Worm (Caenorhabditis elegans) whole organism, young adult: ENCODE results near the gene nhx-3.
A peak's percentile ranks its signal among the peaks of the same experiment; 100 is the strongest.

Experiments used
- B0261.1 ChIP-seq: sonication (generic microtip); optimal IDR thresholded peaks from 2 replicates; lab custom pipeline; 2016; ENCODE audit warnings: mild to moderate bottlenecking, missing genetic modification characterization, moderate library complexity, missing compliant biosample characterization
- F10E7.11 ChIP-seq: sonication (generic microtip); optimal IDR thresholded peaks from 2 replicates; lab custom pipeline; 2017; ENCODE audit warnings: mild to moderate bottlenecking, missing genetic modification characterization, moderate library complexity, missing compliant biosample characterization
- F23B12.7 ChIP-seq: sonication (generic microtip); optimal IDR thresholded peaks from 2 replicates; lab custom pipeline; 2017; ENCODE audit warnings: missing genetic modification characterization, mild to moderate bottlenecking, missing compliant biosample characterization, antibody characterized with exemption, moderate library complexity; ENCODE audit not compliant: insufficient read depth
- F37B4.10 ChIP-seq: fragments of 200-800 bp; sonication (Bioruptor generic); IDR thresholded peaks from 2 replicates; pipeline ENCODE4 v1.3.6; 2022; ENCODE audit warnings: missing genetic modification characterization, missing compliant biosample characterization
- F49E8.2 ChIP-seq: sonication (generic microtip); optimal IDR thresholded peaks from 3 replicates; lab custom pipeline; 2017; ENCODE audit warnings: missing genetic modification characterization, mild to moderate bottlenecking, missing compliant biosample characterization, antibody characterized with exemption, moderate library complexity; ENCODE audit not compliant: insufficient read depth
- F52B5.7 ChIP-seq: sonication (generic microtip); optimal IDR thresholded peaks from 2 replicates; lab custom pipeline; 2016; ENCODE audit warnings: mild to moderate bottlenecking, missing genetic modification characterization, missing compliant biosample characterization
- Y67H2A.10 ChIP-seq: fragments of 200-800 bp; sonication (Bioruptor generic); conservative IDR thresholded peaks from 2 replicates; pipeline ENCODE4 v1.3.6; 2022; ENCODE audit warnings: missing genetic modification reagents, missing genetic modification characterization, missing compliant biosample characterization
- Y95B8A.8 ChIP-seq: fragments of 200-800 bp; sonication (Bioruptor generic); IDR thresholded peaks from 2 replicates; pipeline ENCODE4 v1.3.6; 2022; ENCODE audit warnings: missing genetic modification reagents, missing genetic modification characterization, missing compliant biosample characterization
- ZK185.1 ChIP-seq: sonication (generic microtip); optimal IDR thresholded peaks from 2 replicates; lab custom pipeline; 2016; ENCODE audit warnings: mild to moderate bottlenecking, missing genetic modification characterization, missing compliant biosample characterization; ENCODE audit not compliant: poor library complexity, severe bottlenecking
- ama-1 ChIP-seq, 3 experiments: fragments of 150-350 bp in 1 of 3; sonication (generic microtip) in 2 of 3; optimal IDR thresholded peaks; 2 replicates each; lab custom pipeline; 2014 to 2018; ENCODE audit warnings: missing biosample characterization in 2 of 3, missing genetic modification characterization in 2 of 3, missing genetic modification reagents in 2 of 3
- athp-1 ChIP-seq: sonication (generic microtip); optimal IDR thresholded peaks from 2 replicates; lab custom pipeline; 2017; ENCODE audit warnings: mild to moderate bottlenecking, missing genetic modification characterization, missing compliant biosample characterization
- bed-2 ChIP-seq: fragments of 200-800 bp; sonication (Bioruptor generic); IDR thresholded peaks from 2 replicates; pipeline ENCODE4 v1.3.6; 2022; ENCODE audit warnings: missing genetic modification reagents, missing genetic modification characterization, missing compliant biosample characterization
- ccch-3 ChIP-seq: fragments of 200-800 bp; sonication (Bioruptor generic); optimal IDR thresholded peaks from 2 replicates; lab custom pipeline; 2018; ENCODE audit warnings: mild to moderate bottlenecking, missing genetic modification characterization, missing compliant biosample characterization
- cebp-1 ChIP-seq, 2 experiments: fragments of 200-800 bp in 1 of 2; sonication (Bioruptor generic) in 1 of 2; sonication (generic microtip) in 1 of 2; IDR thresholded peaks in 1 of 2; optimal IDR thresholded peaks in 1 of 2; 2 replicates each; pipeline versions ENCODE4 v1.3.6 to Lab custom; 2017 to 2022; ENCODE audit warnings: missing compliant biosample characterization in 2 of 2, missing genetic modification characterization in 2 of 2, mild to moderate bottlenecking in 1 of 2, missing genetic modification reagents in 1 of 2, moderate library complexity in 1 of 2
- cebp-2 ChIP-seq: fragments of 200-800 bp; sonication (Bioruptor generic); IDR thresholded peaks from 2 replicates; pipeline ENCODE4 v1.3.6; 2022; ENCODE audit warnings: missing genetic modification characterization, missing compliant biosample characterization
- ceh-100 ChIP-seq: fragments of 200-800 bp; sonication (Bioruptor generic); IDR thresholded peaks from 2 replicates; pipeline ENCODE4 v1.3.6; 2022; ENCODE audit warnings: missing genetic modification reagents, missing genetic modification characterization, missing compliant biosample characterization
- ceh-27 ChIP-seq: fragments of 200-800 bp; sonication (Bioruptor generic); optimal IDR thresholded peaks from 2 replicates; lab custom pipeline; 2018; ENCODE audit warnings: mild to moderate bottlenecking, missing genetic modification characterization, moderate library complexity, missing compliant biosample characterization
- ceh-40 ChIP-seq: fragments of 200-800 bp; sonication (Bioruptor generic); IDR thresholded peaks from 2 replicates; pipeline ENCODE4 v1.3.6; 2022; ENCODE audit warnings: missing genetic modification characterization, missing compliant biosample characterization
- ceh-58 ChIP-seq: fragments of 200-800 bp; sonication (Bioruptor generic); IDR thresholded peaks from 2 replicates; pipeline ENCODE4 v1.3.6; 2022; ENCODE audit warnings: missing genetic modification characterization, missing compliant biosample characterization
- ceh-91 ChIP-seq: fragments of 200-800 bp; sonication (Bioruptor generic); IDR thresholded peaks from 2 replicates; pipeline ENCODE4 v1.3.6; 2022; ENCODE audit warnings: missing genetic modification reagents, missing genetic modification characterization, missing compliant biosample characterization
- dpff-1 ChIP-seq: sonication (generic microtip); optimal IDR thresholded peaks from 2 replicates; lab custom pipeline; 2017; ENCODE audit warnings: mild to moderate bottlenecking, missing genetic modification characterization, missing compliant biosample characterization
- efl-1 ChIP-seq: fragments of 150-350 bp; optimal IDR thresholded peaks from 2 replicates; lab custom pipeline; 2014; ENCODE audit warnings: missing biosample characterization, missing genetic modification reagents, missing genetic modification characterization
- ets-4 ChIP-seq: fragments of 200-800 bp; sonication (Bioruptor generic); optimal IDR thresholded peaks from 2 replicates; lab custom pipeline; 2018; ENCODE audit warnings: mild to moderate bottlenecking, missing genetic modification characterization, missing compliant biosample characterization
- hlh-12 ChIP-seq: sonication (generic microtip); optimal IDR thresholded peaks from 2 replicates; lab custom pipeline; 2016; ENCODE audit warnings: missing genetic modification characterization, missing compliant biosample characterization
- hmg-1.2 ChIP-seq: fragments of 200-800 bp; sonication (Bioruptor generic); IDR thresholded peaks from 2 replicates; pipeline ENCODE4 v1.3.6; 2022; ENCODE audit warnings: missing genetic modification reagents, missing genetic modification characterization, missing compliant biosample characterization
- hmg-20 ChIP-seq: fragments of 200-800 bp; sonication (Bioruptor generic); IDR thresholded peaks from 2 replicates; pipeline ENCODE4 v1.3.6; 2022; ENCODE audit warnings: missing genetic modification reagents, missing genetic modification characterization, missing compliant biosample characterization
- hrde-1 ChIP-seq: sonication (generic microtip); optimal IDR thresholded peaks from 2 replicates; lab custom pipeline; 2016; ENCODE audit warnings: missing genetic modification characterization, mild to moderate bottlenecking, missing compliant biosample characterization, moderate library complexity, missing genotype, missing genetic modification reagents, borderline replicate concordance
- let-526 ChIP-seq: fragments of 200-800 bp; sonication (Bioruptor generic); IDR thresholded peaks from 2 replicates; pipeline ENCODE4 v1.3.6; 2022; ENCODE audit warnings: missing genetic modification reagents, missing genetic modification characterization, missing compliant biosample characterization
- lin-40 ChIP-seq: sonication (generic microtip); optimal IDR thresholded peaks from 2 replicates; lab custom pipeline; 2016; ENCODE audit warnings: missing genetic modification characterization, mild to moderate bottlenecking, missing compliant biosample characterization, missing genotype, missing genetic modification reagents
- lin-54 ChIP-seq: fragments of 200-800 bp; sonication (Bioruptor generic); optimal IDR thresholded peaks from 2 replicates; lab custom pipeline; 2018; ENCODE audit warnings: mild to moderate bottlenecking, missing genetic modification characterization, missing compliant biosample characterization
- madf-10 ChIP-seq: sonication (generic microtip); optimal IDR thresholded peaks from 2 replicates; lab custom pipeline; 2016; ENCODE audit warnings: mild to moderate bottlenecking, missing genetic modification characterization, missing compliant biosample characterization
- madf-6 ChIP-seq: fragments of 200-800 bp; sonication (Bioruptor generic); IDR thresholded peaks from 2 replicates; pipeline ENCODE4 v1.3.6; 2022; ENCODE audit warnings: missing genetic modification reagents, missing genetic modification characterization, missing compliant biosample characterization
- madf-8 ChIP-seq: fragments of 200-800 bp; sonication (Bioruptor generic); conservative IDR thresholded peaks from 2 replicates; pipeline ENCODE4 v1.3.6; 2022; ENCODE audit warnings: missing genetic modification reagents, missing genetic modification characterization, missing compliant biosample characterization
- mxl-1 ChIP-seq: sonication (generic microtip); optimal IDR thresholded peaks from 2 replicates; lab custom pipeline; 2016; ENCODE audit warnings: missing genetic modification characterization, missing compliant biosample characterization
- nfya-2 ChIP-seq: fragments of 200-800 bp; sonication (Bioruptor generic); IDR thresholded peaks from 2 replicates; pipeline ENCODE4 v1.3.6; 2022; ENCODE audit warnings: missing genetic modification reagents, missing genetic modification characterization, missing compliant biosample characterization
- nhr-80 ChIP-seq: sonication (generic microtip); optimal IDR thresholded peaks from 2 replicates; lab custom pipeline; 2016; ENCODE audit warnings: missing genetic modification characterization, missing compliant biosample characterization
- nhr-90 ChIP-seq: sonication (generic microtip); optimal IDR thresholded peaks from 2 replicates; lab custom pipeline; 2016; ENCODE audit warnings: missing genotype, mild to moderate bottlenecking, missing genetic modification characterization, missing compliant biosample characterization
- pbrm-1 ChIP-seq: fragments of 200-800 bp; sonication (Bioruptor generic); IDR thresholded peaks from 2 replicates; pipeline ENCODE4 v1.3.6; 2022; ENCODE audit warnings: missing genetic modification reagents, missing genetic modification characterization, missing compliant biosample characterization
- rec-8 ChIP-seq, 2 experiments: sonication (generic microtip); optimal IDR thresholded peaks; 2 replicates each; lab custom pipeline; 2016; ENCODE audit warnings: mild to moderate bottlenecking in 2 of 2, missing genetic modification characterization in 2 of 2, missing genetic modification reagents in 2 of 2, missing genotype in 2 of 2, missing biosample characterization in 1 of 2, missing compliant biosample characterization in 1 of 2, moderate library complexity in 1 of 2
- rpc-1 ChIP-seq, 2 experiments: fragments of 150-350 bp in 1 of 2; sonication (generic microtip) in 1 of 2; optimal IDR thresholded peaks; 2 replicates each; lab custom pipeline; 2014 to 2018; ENCODE audit warnings: missing biosample characterization in 1 of 2, missing genetic modification characterization in 1 of 2, missing genetic modification reagents in 1 of 2, missing genotype in 1 of 2
- sdz-38 ChIP-seq: sonication (generic microtip); optimal IDR thresholded peaks from 2 replicates; lab custom pipeline; 2016; ENCODE audit warnings: missing genotype, missing genetic modification characterization, missing compliant biosample characterization
- snpc-1.1 ChIP-seq: sonication (generic microtip); optimal IDR thresholded peaks from 2 replicates; lab custom pipeline; 2017; ENCODE audit warnings: missing genetic modification characterization, mild to moderate bottlenecking, missing compliant biosample characterization, antibody characterized with exemption, moderate library complexity, missing genotype, missing genetic modification reagents; ENCODE audit not compliant: insufficient read depth
- snpc-1.3 ChIP-seq: sonication (generic microtip); optimal IDR thresholded peaks from 2 replicates; lab custom pipeline; 2017; ENCODE audit warnings: missing genetic modification characterization, mild to moderate bottlenecking, missing compliant biosample characterization, antibody characterized with exemption, moderate library complexity, missing genotype, missing genetic modification reagents; ENCODE audit not compliant: insufficient read depth
- snpc-3.4 ChIP-seq: sonication (generic microtip); optimal IDR thresholded peaks from 2 replicates; lab custom pipeline; 2017; ENCODE audit warnings: missing genetic modification characterization, mild to moderate bottlenecking, missing compliant biosample characterization, antibody characterized with exemption, moderate library complexity, missing genotype, missing genetic modification reagents
- tbx-9 ChIP-seq: sonication (generic microtip); optimal IDR thresholded peaks from 2 replicates; lab custom pipeline; 2016; ENCODE audit warnings: borderline replicate concordance, missing genetic modification characterization, inconsistent platforms, missing compliant biosample characterization
- zfh-2 ChIP-seq: fragments of 200-800 bp; sonication (Bioruptor generic); conservative IDR thresholded peaks from 2 replicates; pipeline ENCODE4 v1.3.6; 2022; ENCODE audit warnings: missing genetic modification reagents, missing genetic modification characterization, missing compliant biosample characterization
- ztf-3 ChIP-seq: fragments of 200-800 bp; sonication (Bioruptor generic); optimal IDR thresholded peaks from 2 replicates; lab custom pipeline; 2018; ENCODE audit warnings: mild to moderate bottlenecking, missing genetic modification characterization, missing compliant biosample characterization

Gene nhx-3

DNA sequence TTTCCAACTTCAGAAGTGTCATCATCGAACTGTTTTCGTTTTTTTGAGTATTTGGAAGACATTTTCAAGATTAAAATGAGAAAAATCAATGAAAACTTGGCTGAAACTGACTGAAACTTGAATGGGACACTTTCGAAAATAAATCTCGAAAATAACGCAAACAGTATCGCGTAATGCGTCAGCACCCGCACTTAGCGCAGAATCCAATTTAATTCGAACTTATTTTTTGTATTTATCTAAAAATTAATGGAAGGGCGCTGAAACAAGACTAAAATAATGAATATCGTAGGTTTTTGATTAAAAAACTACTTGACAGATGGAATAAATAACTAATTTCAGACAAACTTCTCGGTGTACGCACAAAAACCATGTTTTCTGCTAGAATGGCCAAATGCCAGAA lies 30.2 kb upstream of the nhx-3 start, which contains the start of the genes snu-66 and ints-9 (continued):
- TF ChIP-seq rec-8 (tag; optimal IDR thresholded peaks at IDR 0.05; lab: Kevin White, UChicago) (no peak), ceh-91 (GFP tag; lab: Robert Waterston, UW) (0 out of 2 replicates have a peak, but pooled peaks have one; percentile 11), tbx-9 (no peak), ZK185.1 (tag; lab: Kevin White, UChicago) (peak; percentile 46), snpc-1.3 (tag; lab: Kevin White, UChicago) (no peak), zfh-2 (GFP tag; lab: Robert Waterston, UW) (no peak), F10E7.11 (tag; lab: Kevin White, UChicago) (no peak), hlh-12 (tag; lab: Kevin White, UChicago) (no peak), athp-1 (no peak), lin-54 (GFP tag; lab: Kevin White, UChicago) (peak; percentile 48), bed-2 (GFP tag; lab: Robert Waterston, UW) (no peak), nhr-90 (no peak), cebp-2 (GFP tag; lab: Robert Waterston, UW) (no peak), lin-40 (tag; lab: Kevin White, UChicago) (peak; percentile 43), sdz-38 (tag; lab: Kevin White, UChicago) (no peak), let-526 (GFP tag; lab: Robert Waterston, UW) (no peak), pbrm-1 (GFP tag; lab: Robert Waterston, UW) (peak; percentile 7; the same call in 1 of the 2 replicates), ets-4 (no peak), cebp-1 (GFP tag; IDR thresholded peaks at IDR 0.05; lab: Robert Waterston, UW) (no peak), cebp-1 (tag; optimal IDR thresholded peaks at IDR 0.05; lab: Kevin White, UChicago) (peak; percentile 45), dpff-1 (no peak), nhr-80 (peak; percentile 1), Y95B8A.8 (GFP tag; lab: Robert Waterston, UW) (no peak), rpc-1 (optimal IDR thresholded peaks at IDR 0.05; lab: Kevin White, UChicago) (no peak), rpc-1 (tag; optimal IDR thresholded peaks at IDR 0.05; lab: Kevin White, UChicago) (no peak), hrde-1 (tag; lab: Kevin White, UChicago) (no peak), F52B5.7 (tag; lab: Kevin White, UChicago) (no peak), ztf-3 (GFP tag; lab: Kevin White, UChicago) (no peak), ceh-40 (GFP tag; lab: Robert Waterston, UW) (no peak), F23B12.7 (tag; lab: Kevin White, UChicago) (no peak), B0261.1 (no peak), nfya-2 (GFP tag; lab: Robert Waterston, UW) (no peak), ceh-27 (GFP tag; lab: Kevin White, UChicago) (no peak), ccch-3 (no peak), Y67H2A.10 (GFP tag; lab: Robert Waterston, UW) (no peak), efl-1 (GFP tag; lab: Kevin White, UChicago) (no peak), snpc-1.1 (tag; lab: Kevin White, UChicago) (peak; percentile 24), mxl-1 (tag; lab: Kevin White, UChicago) (no peak), madf-10 (tag; lab: Kevin White, UChicago) (no peak), ceh-58 (GFP tag; lab: Robert Waterston, UW) (no peak), F37B4.10 (no peak), madf-6 (peak; percentile 41; the same call in 1 of the 2 replicates), madf-8 (GFP tag; lab: Robert Waterston, UW) (no peak), ama-1 (optimal IDR thresholded peaks at IDR 0.05; lab: Kevin White, UChicago) (no peak), ama-1 (GFP tag; optimal IDR thresholded peaks at IDR 0.05; lab: Kevin White, UChicago) (no peak), ceh-100 (GFP tag; lab: Robert Waterston, UW) (no peak), snpc-3.4 (no peak), hmg-20 (no peak), F49E8.2 (tag; lab: Kevin White, UChicago) (no peak), hmg-1.2 (GFP tag; lab: Robert Waterston, UW) (no peak)
